Worm (Caenorhabditis elegans): ENCODE results near the gene lido-11.
A peak's percentile ranks its signal among the peaks of the same experiment; 100 is the strongest.

lido-11 gene

DNA sequence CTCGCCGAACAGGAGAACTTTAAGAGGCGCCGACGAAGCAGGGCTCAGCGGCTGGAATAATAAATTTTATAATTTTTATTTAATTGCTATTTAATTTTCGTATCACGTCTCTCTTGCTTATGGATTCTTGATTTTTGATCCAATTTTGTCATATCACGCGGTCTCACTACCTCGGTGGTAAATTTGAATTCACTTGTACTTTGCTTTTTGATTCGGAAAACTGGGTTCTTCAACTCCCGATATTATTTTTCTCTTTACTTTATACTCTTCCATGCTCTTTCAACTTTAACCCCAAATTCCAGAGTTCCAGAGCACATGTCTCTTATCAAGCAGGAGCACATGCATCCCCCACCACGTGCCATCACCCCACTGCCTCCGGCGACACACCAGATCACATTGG lies at the start of gene lido-11:
TSS of gene lido-11 (plus strand) at position 301 of the 400 bp plus-strand sequence.
- TF ChIP-seq med-1 (GFP tag; optimal IDR thresholded peaks at IDR 0.05; ENCODE audit: insufficient read depth), result no peak
- no peak for TF ChIP-seq ztf-23 (GFP tag; IDR thresholded peaks at IDR 0.05)
- TF ChIP-seq ref-1 (GFP tag; conservative IDR thresholded peaks at IDR 0.05), result no peak
- no peak for TF ChIP-seq klf-2 (GFP tag; conservative IDR thresholded peaks at IDR 0.05)
- no peak for TF ChIP-seq ztf-29 (GFP tag; IDR thresholded peaks at IDR 0.05)
- TF ChIP-seq cog-1 (tag; optimal IDR thresholded peaks at IDR 0.05), result no peak
- no peak for TF ChIP-seq tab-1 (GFP tag; IDR thresholded peaks at IDR 0.05)
- no peak for TF ChIP-seq flt-1 (GFP tag; IDR thresholded peaks at IDR 0.05)
- no peak for TF ChIP-seq T22C8.4 (GFP tag; IDR thresholded peaks at IDR 0.05)

ce11 chrII:2955656-2956115 lies 48.1 kb upstream of the lido-11 start, which contains the start of gene irld-48:
TSS of gene irld-48 (plus strand) at chrII:2956065.
- TF ChIP-seq tab-1 (GFP tag; IDR thresholded peaks at IDR 0.05), result no peak
- TF ChIP-seq klf-2 (GFP tag; conservative IDR thresholded peaks at IDR 0.05), result no peak
- no peak for TF ChIP-seq med-1 (GFP tag; optimal IDR thresholded peaks at IDR 0.05; ENCODE audit: insufficient read depth)
- no peak for TF ChIP-seq cog-1 (tag; optimal IDR thresholded peaks at IDR 0.05)
- no peak for TF ChIP-seq ztf-23 (GFP tag; IDR thresholded peaks at IDR 0.05)
- TF ChIP-seq flt-1 (GFP tag; IDR thresholded peaks at IDR 0.05), result no peak
- no peak for TF ChIP-seq T22C8.4 (GFP tag; IDR thresholded peaks at IDR 0.05)
- TF ChIP-seq ztf-29 (GFP tag; IDR thresholded peaks at IDR 0.05), result no peak
- no peak for TF ChIP-seq ref-1 (GFP tag; conservative IDR thresholded peaks at IDR 0.05)

- TF ChIP-seq T22C8.4 (GFP tag; IDR thresholded peaks at IDR 0.05) (no peak), tab-1 (GFP tag; IDR thresholded peaks at IDR 0.05) (no peak), med-1 (GFP tag; optimal IDR thresholded peaks at IDR 0.05; ENCODE audit: insufficient read depth) (no peak), ref-1 (GFP tag; conservative IDR thresholded peaks at IDR 0.05) (no peak), ztf-23 (GFP tag; IDR thresholded peaks at IDR 0.05) (no peak), cog-1 (tag; optimal IDR thresholded peaks at IDR 0.05) (no peak), ztf-29 (GFP tag; IDR thresholded peaks at IDR 0.05) (no peak), klf-2 (GFP tag; conservative IDR thresholded peaks at IDR 0.05) (no peak)
These were observed 45.5 kb upstream of the lido-11 start, which contains the start of gene srw-60 for ce11 chrII:2958308-2958707. TSS of gene srw-60 (plus strand) at chrII:2958608.

DNA sequence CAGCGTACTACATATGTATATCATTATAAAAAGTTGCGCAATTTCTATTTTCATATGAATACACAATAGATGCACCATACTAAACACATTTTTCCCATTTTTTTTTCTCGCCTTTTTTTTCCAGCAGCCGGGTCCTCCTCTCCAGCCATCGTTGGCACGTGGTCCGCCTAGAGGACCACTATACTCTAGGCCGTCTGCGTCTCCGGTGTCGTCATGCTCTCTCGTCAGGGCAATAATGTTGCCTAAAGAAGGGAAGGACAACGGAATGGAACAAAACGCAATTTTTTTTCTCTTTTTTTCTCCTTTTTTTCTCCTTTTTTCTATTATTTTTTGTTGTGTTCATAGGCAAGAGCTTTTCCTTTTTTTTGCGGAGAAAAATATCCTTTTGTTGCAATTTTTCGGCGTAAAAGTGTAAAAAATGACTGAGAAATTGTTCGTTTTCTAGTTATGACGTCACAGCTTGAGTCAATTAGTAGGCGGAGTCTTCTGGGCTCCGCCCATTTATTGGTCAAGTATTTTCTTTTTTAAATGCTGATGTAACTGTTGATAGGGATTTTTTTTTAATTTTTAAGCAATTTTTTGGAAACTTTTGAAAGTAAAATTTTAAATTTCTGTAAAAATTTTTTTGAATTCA lies 41.1 kb upstream of the lido-11 start:
- no peak for TF ChIP-seq klf-2 (GFP tag; conservative IDR thresholded peaks at IDR 0.05)
- no peak for TF ChIP-seq tab-1 (GFP tag; IDR thresholded peaks at IDR 0.05)
- no peak for TF ChIP-seq ztf-23 (GFP tag; IDR thresholded peaks at IDR 0.05)
- TF ChIP-seq med-1 (GFP tag; optimal IDR thresholded peaks at IDR 0.05; ENCODE audit: insufficient read depth), result no peak
- no peak for TF ChIP-seq ztf-29 (GFP tag; IDR thresholded peaks at IDR 0.05)
- no peak for TF ChIP-seq cog-1 (tag; optimal IDR thresholded peaks at IDR 0.05)
- TF ChIP-seq ref-1 (GFP tag; conservative IDR thresholded peaks at IDR 0.05), result no peak
- no peak for TF ChIP-seq T22C8.4 (GFP tag; IDR thresholded peaks at IDR 0.05)
- TF ChIP-seq flt-1 (GFP tag; IDR thresholded peaks at IDR 0.05), result no peak

DNA sequence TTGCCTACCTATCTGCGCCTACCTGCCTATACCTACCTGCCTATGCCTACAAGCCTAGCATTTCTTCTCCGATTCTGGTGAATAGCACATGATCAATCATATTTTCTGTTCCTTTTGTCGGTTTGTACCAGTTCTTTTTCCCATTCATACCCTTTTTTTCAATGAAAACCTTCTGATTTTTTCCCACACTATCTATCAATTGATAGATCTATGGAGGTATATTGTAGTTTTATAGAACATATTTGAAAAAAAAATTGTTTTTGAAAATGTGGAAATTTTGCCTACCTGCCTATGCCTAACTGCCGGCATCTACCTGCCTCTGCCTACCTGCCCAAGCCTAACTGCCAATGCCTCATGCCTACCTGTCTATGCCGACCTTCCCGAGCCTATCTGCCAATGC lies 40.1 kb upstream of the lido-11 start:
- TF ChIP-seq med-1 (GFP tag; optimal IDR thresholded peaks at IDR 0.05; ENCODE audit: insufficient read depth) (no peak), cog-1 (tag; optimal IDR thresholded peaks at IDR 0.05) (no peak), klf-2 (GFP tag; conservative IDR thresholded peaks at IDR 0.05) (no peak), ztf-29 (GFP tag; IDR thresholded peaks at IDR 0.05) (no peak), T22C8.4 (GFP tag; IDR thresholded peaks at IDR 0.05) (no peak), ztf-23 (GFP tag; IDR thresholded peaks at IDR 0.05) (no peak), flt-1 (GFP tag; IDR thresholded peaks at IDR 0.05) (no peak), tab-1 (GFP tag; IDR thresholded peaks at IDR 0.05) (no peak), ref-1 (GFP tag; conservative IDR thresholded peaks at IDR 0.05) (no peak)

ce11 chrII:2965215-2965998 lies 38.4 kb upstream of the lido-11 start:
- no peak for TF ChIP-seq med-1 (GFP tag; optimal IDR thresholded peaks at IDR 0.05; ENCODE audit: insufficient read depth)
- TF ChIP-seq ztf-23 (GFP tag; IDR thresholded peaks at IDR 0.05), result no peak
- no peak for TF ChIP-seq tab-1 (GFP tag; IDR thresholded peaks at IDR 0.05)
- no peak for TF ChIP-seq ref-1 (GFP tag; conservative IDR thresholded peaks at IDR 0.05)
- TF ChIP-seq flt-1 (GFP tag; IDR thresholded peaks at IDR 0.05), result no peak
- TF ChIP-seq cog-1 (tag; optimal IDR thresholded peaks at IDR 0.05), result no peak
- TF ChIP-seq klf-2 (GFP tag; conservative IDR thresholded peaks at IDR 0.05), result no peak
- no peak for TF ChIP-seq ztf-29 (GFP tag; IDR thresholded peaks at IDR 0.05)
- TF ChIP-seq T22C8.4 (GFP tag; IDR thresholded peaks at IDR 0.05), result no peak

DNA sequence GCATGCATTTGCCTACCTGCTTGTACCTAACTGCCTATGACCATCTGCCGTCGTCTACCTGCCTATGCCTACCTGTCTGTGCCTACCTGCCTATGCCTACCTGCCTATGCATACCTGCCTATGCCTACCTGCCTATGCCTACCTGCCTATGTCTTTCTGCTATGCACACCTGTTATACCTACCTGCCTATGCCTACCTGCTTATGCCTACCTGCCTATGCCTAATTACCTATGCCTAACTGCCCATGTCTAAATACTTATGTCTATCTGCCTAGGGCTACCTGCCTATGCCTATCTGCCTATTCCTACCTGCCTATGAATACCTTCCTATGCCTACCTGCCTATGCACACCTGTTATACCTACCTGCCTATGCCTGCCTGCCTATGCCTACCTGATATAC lies 37.4 kb upstream of the lido-11 start:
- TF ChIP-seq ztf-29 (GFP tag; IDR thresholded peaks at IDR 0.05) (no peak), ztf-23 (GFP tag; IDR thresholded peaks at IDR 0.05) (peak; percentile 64)

ce11 chrII:2967064-2967463 lies 36.7 kb upstream of the lido-11 start:
- TF ChIP-seq cog-1 (tag; optimal IDR thresholded peaks at IDR 0.05), result no peak
- TF ChIP-seq tab-1 (GFP tag; IDR thresholded peaks at IDR 0.05), result no peak
- no peak for TF ChIP-seq T22C8.4 (GFP tag; IDR thresholded peaks at IDR 0.05)
- TF ChIP-seq flt-1 (GFP tag; IDR thresholded peaks at IDR 0.05), result no peak

ce11 chrII:2973940-2974402 lies 29.8 kb upstream of the lido-11 start:
- TF ChIP-seq cog-1 (tag; optimal IDR thresholded peaks at IDR 0.05) (peak; percentile 67), ref-1 (GFP tag; conservative IDR thresholded peaks at IDR 0.05) (0 out of 2 replicates have a peak, but pooled peaks have one; percentile 11), klf-2 (GFP tag; conservative IDR thresholded peaks at IDR 0.05) (no peak), ztf-23 (GFP tag; IDR thresholded peaks at IDR 0.05) (peak; percentile 68; the same call in 1 of the 2 replicates), flt-1 (GFP tag; IDR thresholded peaks at IDR 0.05) (peak; percentile 79), med-1 (GFP tag; optimal IDR thresholded peaks at IDR 0.05; ENCODE audit: insufficient read depth) (no peak), tab-1 (GFP tag; IDR thresholded peaks at IDR 0.05) (no peak), T22C8.4 (GFP tag; IDR thresholded peaks at IDR 0.05) (no peak), ztf-29 (GFP tag; IDR thresholded peaks at IDR 0.05) (no peak)
